Fruit fly (Drosophila melanogaster): ENCODE results near the gene CG16721.

DNA sequence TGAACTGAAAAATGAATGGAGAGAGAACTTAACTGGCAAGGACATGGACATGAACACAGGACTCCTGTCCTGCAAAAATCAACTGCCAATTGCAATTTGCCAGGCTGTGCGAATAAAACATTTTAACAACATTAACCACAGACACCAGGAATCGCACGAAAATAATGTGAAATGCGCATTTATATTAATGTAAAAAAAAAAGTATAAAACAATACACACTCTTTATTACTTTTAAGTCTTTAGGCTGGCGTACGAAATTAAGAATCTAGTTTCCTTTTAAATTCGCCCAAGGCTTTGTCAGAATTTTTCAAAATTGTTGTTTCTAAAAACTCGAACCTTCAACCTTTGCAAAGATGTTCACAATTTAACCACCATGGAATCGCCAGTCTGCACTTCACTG is 34.7 kb upstream of the CG16721 start, which contains the start of gene CG12729:
- TF ChIP-seq CG13204 (GFP tag; optimal IDR thresholded peaks at IDR 0.05) (no peak), Pif1A (GFP tag; optimal IDR thresholded peaks at IDR 0.05) (no peak), CG8159 (tag; optimal IDR thresholded peaks at IDR 0.05) (no peak), CG17806 (tag; optimal IDR thresholded peaks at IDR 0.05) (no peak), CG14655 (GFP tag; optimal IDR thresholded peaks at IDR 0.05) (no peak), Ets98B (GFP tag; IDR thresholded peaks at IDR 0.05) (no peak), EcR (GFP tag; optimal IDR thresholded peaks at IDR 0.05) (no peak), CG4496 (GFP tag; IDR thresholded peaks at IDR 0.05) (no peak), rn (GFP tag; IDR thresholded peaks at IDR 0.05) (no peak), CG9948 (tag; optimal IDR thresholded peaks at IDR 0.05) (no peak), Snoo (tag; optimal IDR thresholded peaks at IDR 0.05) (no peak)

All from whole organism, pupa.